Fruit fly (Drosophila melanogaster): ENCODE data around the gene ppk18.

DNA sequence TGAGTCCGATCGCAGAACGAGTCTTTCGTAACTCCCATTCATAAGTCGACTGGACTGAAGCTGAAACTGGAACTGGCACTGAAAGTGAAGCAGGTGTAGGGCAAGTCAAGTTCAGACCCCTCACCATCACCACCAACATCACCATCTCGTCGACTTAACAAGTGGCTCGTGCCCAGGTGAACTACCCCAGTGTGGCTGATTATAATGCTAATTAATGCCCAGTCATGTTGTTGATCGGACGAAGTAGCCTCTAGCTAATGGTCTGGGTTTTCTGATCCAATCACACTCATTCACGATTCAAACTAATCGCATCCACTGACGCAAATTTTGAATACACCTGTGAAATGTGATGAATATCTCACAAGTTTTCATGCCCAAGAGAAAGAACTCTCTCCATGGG is 42.0 kb downstream of the ppk18 start:
- TF ChIP-seq CG12768 (GFP tag; optimal IDR thresholded peaks at IDR 0.05) (no peak), CG7101 (tag; optimal IDR thresholded peaks at IDR 0.05) (no peak)

All from whole organism, adult.